Fruit fly (Drosophila melanogaster) whole organism, embryonic: ENCODE measurements around the gene CenB1A.
A peak's percentile ranks its signal among the peaks of the same experiment; 100 is the strongest.

Experiments
- Ada2b ChIP-seq: fragments of 200-800 bp; sonication (Bioruptor generic); IDR thresholded peaks from 2 replicates; pipeline ENCODE4 v1.3.6; 2022; ENCODE audit warnings: missing biosample characterization, missing genetic modification characterization
- B-H1 ChIP-seq: fragments of 200-800 bp; sonication (Bioruptor generic); IDR thresholded peaks from 3 replicates; pipeline ENCODE4 v1.3.6; 2022; ENCODE audit warnings: missing biosample characterization, missing genetic modification characterization
- Blimp-1 ChIP-seq: fragments of 200-800 bp; sonication (Bioruptor generic); optimal IDR thresholded peaks from 3 replicates; lab custom pipeline; 2018; ENCODE audit warnings: missing biosample characterization, missing genetic modification characterization, mild to moderate bottlenecking, moderate library complexity, missing genetic modification reagents
- CG10321 ChIP-seq: fragments of 200-800 bp; sonication (Bioruptor generic); IDR thresholded peaks from 2 replicates; pipeline ENCODE4 v1.3.6; 2022; ENCODE audit warnings: missing biosample characterization, missing genetic modification characterization
- CG10654 ChIP-seq: fragments of 200-800 bp; sonication (Bioruptor generic); optimal IDR thresholded peaks from 2 replicates; lab custom pipeline; 2016; ENCODE audit warnings: missing biosample characterization, missing genetic modification characterization
- CG11504 ChIP-seq: fragments of 200-800 bp; sonication (Bioruptor generic); optimal IDR thresholded peaks from 3 replicates; lab custom pipeline; 2019; ENCODE audit warnings: missing biosample characterization, mild to moderate bottlenecking, missing genetic modification characterization, moderate library complexity
- CG12071 ChIP-seq: fragments of 200-800 bp; sonication (Bioruptor generic); optimal IDR thresholded peaks from 3 replicates; lab custom pipeline; 2018; ENCODE audit warnings: missing biosample characterization, mild to moderate bottlenecking, missing genetic modification characterization
- CG1233 ChIP-seq: fragments of 200-800 bp; sonication (Bioruptor generic); optimal IDR thresholded peaks from 4 replicates; lab custom pipeline; 2018; ENCODE audit warnings: missing biosample characterization, mild to moderate bottlenecking, missing genetic modification characterization
- CG12391 ChIP-seq: fragments of 200-800 bp; sonication (Bioruptor generic); optimal IDR thresholded peaks from 3 replicates; lab custom pipeline; 2018; ENCODE audit warnings: missing biosample characterization, mild to moderate bottlenecking, missing genetic modification characterization, moderate library complexity
- CG1647 ChIP-seq: fragments of 200-800 bp; sonication (Bioruptor generic); optimal IDR thresholded peaks from 3 replicates; lab custom pipeline; 2016; ENCODE audit warnings: missing biosample characterization, missing genetic modification characterization
- CG17359 ChIP-seq: fragments of 200-800 bp; sonication (Bioruptor generic); optimal IDR thresholded peaks from 3 replicates; lab custom pipeline; 2018; ENCODE audit warnings: missing biosample characterization, mild to moderate bottlenecking, missing genetic modification characterization, moderate library complexity
- CG18619 ChIP-seq: fragments of 200-800 bp; sonication (Bioruptor generic); optimal IDR thresholded peaks from 3 replicates; lab custom pipeline; 2017; ENCODE audit warnings: missing biosample characterization, mild to moderate bottlenecking, missing genetic modification characterization
- CG18764 ChIP-seq: fragments of 200-800 bp; sonication (Bioruptor generic); optimal IDR thresholded peaks from 3 replicates; lab custom pipeline; 2016; ENCODE audit warnings: missing biosample characterization, missing genetic modification characterization
- CG3065 ChIP-seq: fragments of 200-800 bp; sonication (Bioruptor generic); optimal IDR thresholded peaks from 2 replicates; lab custom pipeline; 2016; ENCODE audit warnings: missing biosample characterization, missing genetic modification characterization
- CG32767 ChIP-seq: fragments of 200-800 bp; sonication (Bioruptor generic); IDR thresholded peaks from 2 replicates; pipeline ENCODE4 v1.3.6; 2022; ENCODE audit warnings: missing biosample characterization, missing genetic modification characterization
- CG33213 ChIP-seq: fragments of 200-800 bp; sonication (Bioruptor generic); optimal IDR thresholded peaks from 3 replicates; lab custom pipeline; 2016; ENCODE audit warnings: missing biosample characterization, missing genetic modification characterization
- CG34422 ChIP-seq: fragments of 200-800 bp; sonication (Bioruptor generic); IDR thresholded peaks from 3 replicates; pipeline ENCODE4 v1.3.6; 2022; ENCODE audit warnings: missing biosample characterization, missing genetic modification characterization
- CG42726 ChIP-seq: fragments of 200-800 bp; sonication (Bioruptor generic); IDR thresholded peaks from 2 replicates; pipeline ENCODE4 v1.3.6; 2022; ENCODE audit warnings: missing biosample characterization, missing genetic modification characterization; ENCODE audit not compliant: partially characterized antibody
- CG4282 ChIP-seq: fragments of 200-800 bp; sonication (Bioruptor generic); optimal IDR thresholded peaks from 2 replicates; lab custom pipeline; 2016; ENCODE audit warnings: missing biosample characterization, missing genetic modification characterization
- CG4328 ChIP-seq: fragments of 200-800 bp; sonication (Bioruptor generic); optimal IDR thresholded peaks from 3 replicates; lab custom pipeline; 2017; ENCODE audit warnings: missing biosample characterization, missing genetic modification reagents, missing genetic modification characterization
- CG4617 ChIP-seq: fragments of 200-800 bp; sonication (Bioruptor generic); optimal IDR thresholded peaks from 3 replicates; lab custom pipeline; 2016; ENCODE audit warnings: missing biosample characterization, missing genetic modification characterization, borderline replicate concordance
- CG5953 ChIP-seq: fragments of 200-800 bp; sonication (Bioruptor generic); IDR thresholded peaks from 2 replicates; pipeline ENCODE4 v1.3.6; 2022; ENCODE audit warnings: missing biosample characterization, missing genetic modification characterization
- CG6813 ChIP-seq: fragments of 200-800 bp; sonication (Bioruptor generic); optimal IDR thresholded peaks from 2 replicates; lab custom pipeline; 2017; ENCODE audit warnings: missing biosample characterization, missing genetic modification characterization, mild to moderate bottlenecking, moderate library complexity, missing genetic modification reagents
- CG7271 ChIP-seq: fragments of 200-800 bp; sonication (Bioruptor generic); optimal IDR thresholded peaks from 2 replicates; lab custom pipeline; 2018; ENCODE audit warnings: missing biosample characterization, mild to moderate bottlenecking, missing genetic modification characterization, moderate library complexity
- CG8359 ChIP-seq: fragments of 200-800 bp; sonication (Bioruptor generic); optimal IDR thresholded peaks from 2 replicates; lab custom pipeline; 2017; ENCODE audit warnings: missing biosample characterization, mild to moderate bottlenecking, missing genetic modification characterization, borderline replicate concordance
- CTCF ChIP-seq: fragments of 200-800 bp; sonication (Bioruptor generic); optimal IDR thresholded peaks from 2 replicates; lab custom pipeline; 2017; ENCODE audit warnings: missing biosample characterization, mild to moderate bottlenecking, missing genetic modification characterization, moderate library complexity
- Dbx ChIP-seq: fragments of 200-800 bp; sonication (Bioruptor generic); IDR thresholded peaks from 3 replicates; pipeline ENCODE4 v1.3.6; 2022; ENCODE audit warnings: missing biosample characterization, missing genetic modification characterization
- E2f1 ChIP-seq: fragments of 200-800 bp; sonication (Bioruptor generic); IDR thresholded peaks from 2 replicates; pipeline ENCODE4 v1.3.6; 2022; ENCODE audit warnings: missing biosample characterization, missing genetic modification characterization
- H2.0 ChIP-seq: fragments of 200-800 bp; sonication (Bioruptor generic); IDR thresholded peaks from 2 replicates; pipeline ENCODE4 v1.3.6; 2022; ENCODE audit warnings: missing biosample characterization, missing genetic modification characterization
- HLH4C ChIP-seq: fragments of 200-800 bp; sonication (Bioruptor generic); IDR thresholded peaks from 3 replicates; pipeline ENCODE4 v1.3.6; 2022; ENCODE audit warnings: missing biosample characterization, missing genetic modification characterization; ENCODE audit not compliant: partially characterized antibody
- HLH54F ChIP-seq: fragments of 200-800 bp; sonication (Bioruptor generic); optimal IDR thresholded peaks from 3 replicates; lab custom pipeline; 2016; ENCODE audit warnings: missing biosample characterization, missing genetic modification characterization
- YL-1 ChIP-seq: fragments of 200-800 bp; sonication (Bioruptor generic); optimal IDR thresholded peaks from 3 replicates; lab custom pipeline; 2017; ENCODE audit warnings: missing biosample characterization, mild to moderate bottlenecking, missing genetic modification characterization
- amos ChIP-seq: fragments of 200-800 bp; sonication (Bioruptor generic); IDR thresholded peaks from 2 replicates; pipeline ENCODE4 v1.3.6; 2022; ENCODE audit warnings: missing biosample characterization, missing genetic modification characterization; ENCODE audit not compliant: partially characterized antibody
- ap ChIP-seq: fragments of 200-800 bp; sonication (Bioruptor generic); IDR thresholded peaks from 2 replicates; pipeline ENCODE4 v1.3.6; 2022; ENCODE audit warnings: missing biosample characterization, missing genetic modification characterization
- br ChIP-seq: fragments of >200 bp; optimal IDR thresholded peaks from 2 replicates; lab custom pipeline; 2017
- cg ChIP-seq: fragments of 200-800 bp; sonication (Bioruptor generic); optimal IDR thresholded peaks from 3 replicates; lab custom pipeline; 2019; ENCODE audit warnings: missing biosample characterization, mild to moderate bottlenecking, missing genetic modification characterization, moderate library complexity
- dpn ChIP-seq, 2 experiments: fragments of 200-800 bp; sonication (Bioruptor generic); optimal IDR thresholded peaks; 3 replicates each; lab custom pipeline; 2016; ENCODE audit warnings: missing biosample characterization in 2 of 2, missing genetic modification characterization in 2 of 2
- esg ChIP-seq: fragments of 200-800 bp; sonication (Bioruptor generic); conservative IDR thresholded peaks from 2 replicates; pipeline ENCODE4 v1.3.6; 2022; ENCODE audit warnings: missing biosample characterization, missing genetic modification characterization
- fd102C ChIP-seq: fragments of 200-800 bp; sonication (Bioruptor generic); optimal IDR thresholded peaks from 2 replicates; lab custom pipeline; 2018; ENCODE audit warnings: missing biosample characterization, mild to moderate bottlenecking, missing genetic modification characterization, moderate library complexity
- gro ChIP-seq: fragments of 200-800 bp; sonication (Bioruptor generic); optimal IDR thresholded peaks from 2 replicates; lab custom pipeline; 2016; ENCODE audit warnings: missing biosample characterization, missing genetic modification characterization
- hbn ChIP-seq: fragments of 200-800 bp; sonication (Bioruptor generic); IDR thresholded peaks from 2 replicates; pipeline ENCODE4 v1.3.6; 2022; ENCODE audit warnings: missing biosample characterization, missing genetic modification characterization; ENCODE audit not compliant: partially characterized antibody
- hkb ChIP-seq, 2 experiments: fragments of 200-800 bp in 1 of 2; fragments of >200 bp in 1 of 2; sonication (Bioruptor generic) in 1 of 2; IDR thresholded peaks in 1 of 2; optimal IDR thresholded peaks in 1 of 2; 2 replicates each; pipeline versions ENCODE4 v1.3.6 to Lab custom; 2017 to 2022; ENCODE audit warnings: missing biosample characterization in 1 of 2, missing genetic modification characterization in 1 of 2
- lmd ChIP-seq: fragments of 200-800 bp; sonication (Bioruptor generic); IDR thresholded peaks from 2 replicates; pipeline ENCODE4 v1.3.6; 2022; ENCODE audit warnings: missing biosample characterization, missing genetic modification characterization
- nau ChIP-seq: fragments of 200-800 bp; sonication (Bioruptor generic); optimal IDR thresholded peaks from 3 replicates; lab custom pipeline; 2017; ENCODE audit warnings: missing biosample characterization, mild to moderate bottlenecking, missing genetic modification characterization, missing genetic modification reagents
- prd ChIP-seq, 3 experiments: fragments of >200 bp in 2 of 3; fragments of 200-800 bp in 1 of 3; sonication (Bioruptor generic) in 1 of 3; optimal IDR thresholded peaks in 2 of 3; IDR thresholded peaks in 1 of 3; 2 replicates in 2 of 3; 3 replicates in 1 of 3; pipeline versions ENCODE4 v1.3.6 to Lab custom; 2017 to 2022; ENCODE audit warnings: missing biosample characterization in 1 of 3, missing genetic modification characterization in 1 of 3
- psq ChIP-seq: fragments of 200-800 bp; sonication (Bioruptor generic); optimal IDR thresholded peaks from 2 replicates; lab custom pipeline; 2017; ENCODE audit warnings: missing biosample characterization, missing genetic modification characterization
- row ChIP-seq: fragments of 200-800 bp; sonication (Bioruptor generic); IDR thresholded peaks from 3 replicates; pipeline ENCODE4 v1.3.6; 2022; ENCODE audit warnings: missing biosample characterization, missing genetic modification characterization
- usp ChIP-seq: fragments of >200 bp; optimal IDR thresholded peaks from 2 replicates; lab custom pipeline; 2017; ENCODE audit warnings: missing biosample characterization, missing genetic modification characterization
- yki ChIP-seq: fragments of >200 bp; optimal IDR thresholded peaks from 3 replicates; lab custom pipeline; 2018
- zen ChIP-seq: fragments of 200-800 bp; sonication (Bioruptor generic); optimal IDR thresholded peaks from 3 replicates; lab custom pipeline; 2018; ENCODE audit warnings: missing biosample characterization, mild to moderate bottlenecking, missing genetic modification characterization, moderate library complexity

Gene CenB1A

dm6 chr3R:23133301-23133828 is 15.2 kb downstream of the CenB1A start (continued):
- no peak for TF ChIP-seq H2.0
- TF ChIP-seq CG32767 (GFP tag; lab: Robert Waterston, UW) = 0 out of 2 replicates have a peak, but pooled peaks have one; percentile 18
- TF ChIP-seq CG12071 (GFP tag; lab: Kevin White, UChicago) = no peak
- TF ChIP-seq CG12391 (tag; lab: Kevin White, UChicago) = no peak
- TF ChIP-seq HLH4C = no peak
- TF ChIP-seq Dbx = no peak
- TF ChIP-seq zen (tag; lab: Kevin White, UChicago) = peak; percentile 37
- peak; percentile 29; the same call in 1 of the 2 replicates for TF ChIP-seq lmd
- TF ChIP-seq CG18619 = no peak
- TF ChIP-seq CG4282 (GFP tag; lab: Kevin White, UChicago) = no peak
- no peak for TF ChIP-seq psq (GFP tag; lab: Kevin White, UChicago)
- no peak for TF ChIP-seq hkb (optimal IDR thresholded peaks at IDR 0.05; lab: Kevin White, UChicago)
- TF ChIP-seq hkb (GFP tag; IDR thresholded peaks at IDR 0.05; lab: Robert Waterston, UW) = 0 out of 2 replicates have a peak, but pooled peaks have one; percentile 25
- TF ChIP-seq B-H1 = no peak
- TF ChIP-seq CG10321 (GFP tag; lab: Robert Waterston, UW) = peak; percentile 90
- TF ChIP-seq CG4328 (GFP tag; lab: Kevin White, UChicago) = no peak
- peak; percentile 85 for TF ChIP-seq fd102C
- TF ChIP-seq CG6813 (GFP tag; lab: Kevin White, UChicago) = peak; percentile 40
- no peak for TF ChIP-seq YL-1 (GFP tag; lab: Kevin White, UChicago)
- TF ChIP-seq cg (GFP tag; lab: Kevin White, UChicago) = peak; percentile 57
- TF ChIP-seq br (lab: Kevin White, UChicago) = no peak
- no peak for TF ChIP-seq HLH54F
- no peak for TF ChIP-seq CG34422
- no peak for TF ChIP-seq CG1647 (GFP tag; lab: Kevin White, UChicago)
- TF ChIP-seq esg = 0 out of 2 replicates have a peak, but pooled peaks have one; percentile 7
- no peak for TF ChIP-seq hbn (GFP tag; lab: Robert Waterston, UW)
- TF ChIP-seq CG42726 (GFP tag; lab: Robert Waterston, UW) = no peak
- TF ChIP-seq prd (optimal IDR thresholded peaks at IDR 0.05; lab: Kevin White, UChicago) = no peak
- peak; percentile 59; the same call in 2 of the 3 replicates for TF ChIP-seq prd (GFP tag; IDR thresholded peaks at IDR 0.05; lab: Robert Waterston, UW)
- peak in 1 of 2 experiments; percentile 13 for TF ChIP-seq dpn (GFP tag; optimal IDR thresholded peaks at IDR 0.05; lab: Kevin White, UChicago)
- TF ChIP-seq row (GFP tag; lab: Robert Waterston, UW) = 0 out of 3 replicates have a peak, but pooled peaks have one; percentile 33
- no peak for TF ChIP-seq CG18764
- no peak for TF ChIP-seq amos
- no peak for TF ChIP-seq CG8359 (GFP tag; lab: Kevin White, UChicago)
- TF ChIP-seq CTCF = no peak
- no peak for TF ChIP-seq CG17359 (tag; lab: Kevin White, UChicago)
- TF ChIP-seq nau (GFP tag; lab: Kevin White, UChicago) = no peak
- peak; percentile 65 for TF ChIP-seq CG3065 (GFP tag; lab: Kevin White, UChicago)
- peak; percentile 65 for TF ChIP-seq CG7271 (tag; lab: Kevin White, UChicago)
- no peak for TF ChIP-seq gro (GFP tag; lab: Kevin White, UChicago)
- no peak for TF ChIP-seq Ada2b (GFP tag; lab: Robert Waterston, UW)
- no peak for TF ChIP-seq yki (lab: Kevin White, UChicago)
- no peak for TF ChIP-seq CG11504 (tag; lab: Kevin White, UChicago)
- no peak for TF ChIP-seq CG33213
- 0 out of 2 replicates have a peak, but pooled peaks have one; percentile 34 for TF ChIP-seq CG5953 (GFP tag; lab: Robert Waterston, UW)
- TF ChIP-seq E2f1 (GFP tag; lab: Robert Waterston, UW) = 0 out of 2 replicates have a peak, but pooled peaks have one; percentile 18
- TF ChIP-seq Blimp-1 (GFP tag; lab: Kevin White, UChicago) = no peak
- TF ChIP-seq CG1233 (GFP tag; lab: Kevin White, UChicago) = peak; percentile 25
- no peak for TF ChIP-seq usp (GFP tag; lab: Kevin White, UChicago)
- no peak for TF ChIP-seq CG4617 (GFP tag; lab: Kevin White, UChicago)
- TF ChIP-seq CG10654 (GFP tag; lab: Kevin White, UChicago) = no peak
- TF ChIP-seq ap (GFP tag; lab: Robert Waterston, UW) = no peak
